Fruit fly (Drosophila melanogaster) whole organism, embryonic: ENCODE measurements around the gene CG32679.

Experiments
- ATbp ChIP-seq: fragments of 200-800 bp; sonication (Bioruptor generic); optimal IDR thresholded peaks from 2 replicates; lab custom pipeline; 2017; ENCODE audit warnings: missing biosample characterization, mild to moderate bottlenecking, missing genetic modification characterization, missing genetic modification reagents
- Ada2b ChIP-seq: fragments of 200-800 bp; sonication (Bioruptor generic); IDR thresholded peaks from 2 replicates; pipeline ENCODE4 v1.3.6; 2022; ENCODE audit warnings: missing biosample characterization, missing genetic modification characterization
- Aef1 ChIP-seq: fragments of 200-800 bp; sonication (Bioruptor generic); IDR thresholded peaks from 3 replicates; pipeline ENCODE4 v1.3.6; 2022; ENCODE audit warnings: missing biosample characterization, missing genetic modification characterization
- CG10209 ChIP-seq: fragments of 200-800 bp; sonication (Bioruptor generic); optimal IDR thresholded peaks from 3 replicates; lab custom pipeline; 2017; ENCODE audit warnings: missing biosample characterization, mild to moderate bottlenecking, missing genetic modification characterization, missing genetic modification reagents
- CG11247 ChIP-seq: fragments of 200-800 bp; sonication (Bioruptor generic); IDR thresholded peaks from 2 replicates; pipeline ENCODE4 v1.3.6; 2022; ENCODE audit warnings: missing biosample characterization, missing genetic modification characterization
- CG11696 ChIP-seq: fragments of 200-800 bp; sonication (Bioruptor generic); IDR thresholded peaks from 2 replicates; pipeline ENCODE4 v1.3.6; 2022; ENCODE audit warnings: missing biosample characterization, missing genetic modification characterization
- CG13123 ChIP-seq: fragments of 200-800 bp; sonication (Bioruptor generic); optimal IDR thresholded peaks from 2 replicates; lab custom pipeline; 2016; ENCODE audit warnings: missing biosample characterization, missing genetic modification characterization
- CG13424 ChIP-seq: fragments of 200-800 bp; sonication (Bioruptor generic); optimal IDR thresholded peaks from 2 replicates; lab custom pipeline; 2019; ENCODE audit warnings: missing biosample characterization, mild to moderate bottlenecking, missing genetic modification characterization, moderate library complexity
- CG14014 ChIP-seq: fragments of 200-800 bp; sonication (Bioruptor generic); IDR thresholded peaks from 2 replicates; pipeline ENCODE4 v1.3.6; 2022; ENCODE audit warnings: missing biosample characterization, missing genetic modification characterization
- CG15269 ChIP-seq: fragments of 200-800 bp; sonication (Bioruptor generic); optimal IDR thresholded peaks from 2 replicates; lab custom pipeline; 2018; ENCODE audit warnings: missing biosample characterization, mild to moderate bottlenecking, missing genetic modification characterization, moderate library complexity
- CG30403 ChIP-seq: fragments of 200-800 bp; sonication (Bioruptor generic); optimal IDR thresholded peaks from 3 replicates; lab custom pipeline; 2016; ENCODE audit warnings: missing biosample characterization, missing genetic modification characterization
- CG31365 ChIP-seq: fragments of 200-800 bp; sonication (Bioruptor generic); optimal IDR thresholded peaks from 2 replicates; lab custom pipeline; 2018; ENCODE audit warnings: missing biosample characterization, mild to moderate bottlenecking, missing genetic modification characterization
- CG34376 ChIP-seq: fragments of 200-800 bp; sonication (Bioruptor generic); optimal IDR thresholded peaks from 2 replicates; lab custom pipeline; 2018; ENCODE audit warnings: missing biosample characterization, mild to moderate bottlenecking, missing genetic modification characterization
- CG4730 ChIP-seq: fragments of 200-800 bp; sonication (Bioruptor generic); IDR thresholded peaks from 2 replicates; pipeline ENCODE4 v1.3.6; 2022; ENCODE audit warnings: missing biosample characterization, missing genetic modification characterization
- CG7839 ChIP-seq: fragments of 200-800 bp; sonication (Bioruptor generic); optimal IDR thresholded peaks from 3 replicates; lab custom pipeline; 2018; ENCODE audit warnings: missing biosample characterization, mild to moderate bottlenecking, missing genetic modification characterization, moderate library complexity
- CG8924 ChIP-seq: fragments of 200-800 bp; optimal IDR thresholded peaks from 3 replicates; lab custom pipeline; 2019; ENCODE audit warnings: missing biosample characterization, mild to moderate bottlenecking, missing genetic modification characterization, moderate library complexity
- CG9215 ChIP-seq: fragments of 200-800 bp; sonication (Bioruptor generic); IDR thresholded peaks from 2 replicates; pipeline ENCODE4 v1.3.6; 2022; ENCODE audit warnings: missing biosample characterization, missing genetic modification characterization
- CG9727 ChIP-seq: fragments of 200-800 bp; sonication (Bioruptor generic); optimal IDR thresholded peaks from 3 replicates; lab custom pipeline; 2017; ENCODE audit warnings: missing biosample characterization, mild to moderate bottlenecking, missing genetic modification characterization
- CG9876 ChIP-seq: fragments of 200-800 bp; sonication (Bioruptor generic); optimal IDR thresholded peaks from 2 replicates; lab custom pipeline; 2016; ENCODE audit warnings: missing biosample characterization, missing genetic modification characterization
- CG9932 ChIP-seq: fragments of 200-800 bp; sonication (Bioruptor generic); IDR thresholded peaks from 2 replicates; pipeline ENCODE4 v1.3.6; 2022; ENCODE audit warnings: missing biosample characterization, missing genetic modification characterization
- CoRest ChIP-seq: fragments of 200-800 bp; sonication (Bioruptor generic); optimal IDR thresholded peaks from 3 replicates; lab custom pipeline; 2018; ENCODE audit warnings: missing biosample characterization, mild to moderate bottlenecking, missing genetic modification characterization, moderate library complexity
- Dek ChIP-seq: fragments of 200-800 bp; sonication (Bioruptor generic); optimal IDR thresholded peaks from 3 replicates; lab custom pipeline; 2019; ENCODE audit warnings: missing biosample characterization, mild to moderate bottlenecking, missing genetic modification characterization, moderate library complexity
- Dp ChIP-seq: fragments of 200-800 bp; sonication (Bioruptor generic); optimal IDR thresholded peaks from 2 replicates; lab custom pipeline; 2018; ENCODE audit warnings: missing biosample characterization, mild to moderate bottlenecking, missing genetic modification characterization, moderate library complexity
- Eip74EF ChIP-seq, 2 experiments: fragments of 200-800 bp in 1 of 2; fragments of >200 bp in 1 of 2; sonication (Bioruptor generic) in 1 of 2; optimal IDR thresholded peaks; 2 replicates each; lab custom pipeline; 2017 to 2019; ENCODE audit warnings: missing biosample characterization in 2 of 2, missing genetic modification characterization in 2 of 2, mild to moderate bottlenecking in 1 of 2, moderate library complexity in 1 of 2
- Gug ChIP-seq: fragments of 200-800 bp; sonication (Bioruptor generic); IDR thresholded peaks from 4 replicates; pipeline ENCODE4 v1.3.6; 2022; ENCODE audit warnings: missing biosample characterization, missing genetic modification characterization
- Hmr ChIP-seq: fragments of 200-800 bp; sonication (Bioruptor generic); optimal IDR thresholded peaks from 3 replicates; lab custom pipeline; 2017; ENCODE audit warnings: mild to moderate bottlenecking, missing biosample characterization, missing genetic modification reagents, missing genetic modification characterization
- MBD-R2 ChIP-seq: fragments of 200-800 bp; sonication (Bioruptor generic); IDR thresholded peaks from 2 replicates; pipeline ENCODE4 v1.3.6; 2022; ENCODE audit warnings: missing biosample characterization, missing genetic modification characterization
- Med ChIP-seq: fragments of 200-800 bp; sonication (Bioruptor generic); peaks from one replicate; lab custom pipeline; 2016; ENCODE audit warnings: missing biosample characterization, missing genetic modification characterization, mild to moderate bottlenecking, inconsistent platforms, moderate library complexity
- Meics ChIP-seq: fragments of 200-800 bp; sonication (Bioruptor generic); optimal IDR thresholded peaks from 2 replicates; lab custom pipeline; 2017; ENCODE audit warnings: missing biosample characterization, mild to moderate bottlenecking, missing genetic modification characterization
- Sox102F ChIP-seq: fragments of 200-800 bp; sonication (Bioruptor generic); optimal IDR thresholded peaks from 2 replicates; lab custom pipeline; 2018; ENCODE audit warnings: missing biosample characterization, mild to moderate bottlenecking, missing genetic modification characterization, moderate library complexity
- al ChIP-seq: fragments of 200-800 bp; sonication (Bioruptor generic); IDR thresholded peaks from 2 replicates; pipeline ENCODE4 v1.3.6; 2022; ENCODE audit warnings: missing biosample characterization, missing genetic modification characterization
- dmrt99B ChIP-seq: fragments of 200-800 bp; sonication (Bioruptor generic); optimal IDR thresholded peaks from 2 replicates; lab custom pipeline; 2018; ENCODE audit warnings: missing biosample characterization, mild to moderate bottlenecking, missing genetic modification characterization, moderate library complexity
- dysf ChIP-seq: fragments of 200-800 bp; sonication (Bioruptor generic); IDR thresholded peaks from 3 replicates; pipeline ENCODE4 v1.3.6; 2022; ENCODE audit warnings: missing biosample characterization, missing genetic modification characterization
- fd96Cb ChIP-seq: fragments of 200-800 bp; sonication (Bioruptor generic); optimal IDR thresholded peaks from 2 replicates; lab custom pipeline; 2018; ENCODE audit warnings: missing biosample characterization, mild to moderate bottlenecking, missing genetic modification characterization, moderate library complexity
- gsb ChIP-seq: fragments of 200-800 bp; sonication (Bioruptor generic); IDR thresholded peaks from 2 replicates; pipeline ENCODE4 v1.3.6; 2022; ENCODE audit warnings: missing biosample characterization, missing genetic modification characterization
- ham ChIP-seq: fragments of 200-800 bp; sonication (Bioruptor generic); IDR thresholded peaks from 2 replicates; pipeline ENCODE4 v1.3.6; 2022; ENCODE audit warnings: missing biosample characterization, missing genetic modification characterization
- klu ChIP-seq: fragments of 200-800 bp; sonication (Bioruptor generic); IDR thresholded peaks from 2 replicates; pipeline ENCODE4 v1.3.6; 2022; ENCODE audit warnings: missing biosample characterization, missing genetic modification characterization
- lmd ChIP-seq: fragments of 200-800 bp; sonication (Bioruptor generic); IDR thresholded peaks from 2 replicates; pipeline ENCODE4 v1.3.6; 2022; ENCODE audit warnings: missing biosample characterization, missing genetic modification characterization
- pros ChIP-seq: fragments of 200-800 bp; sonication (Bioruptor generic); optimal IDR thresholded peaks from 3 replicates; lab custom pipeline; 2019; ENCODE audit warnings: missing biosample characterization, mild to moderate bottlenecking, missing genetic modification characterization, moderate library complexity
- ranshi ChIP-seq: fragments of 200-800 bp; sonication (Bioruptor generic); IDR thresholded peaks from 2 replicates; pipeline ENCODE4 v1.3.6; 2022; ENCODE audit warnings: missing biosample characterization, missing genetic modification characterization
- row ChIP-seq: fragments of 200-800 bp; sonication (Bioruptor generic); IDR thresholded peaks from 3 replicates; pipeline ENCODE4 v1.3.6; 2022; ENCODE audit warnings: missing biosample characterization, missing genetic modification characterization
- shn ChIP-seq: fragments of 200-800 bp; sonication (Bioruptor generic); optimal IDR thresholded peaks from 3 replicates; lab custom pipeline; 2016; ENCODE audit warnings: missing biosample characterization, missing genetic modification characterization
- slbo ChIP-seq: fragments of 200-800 bp; sonication (Bioruptor generic); IDR thresholded peaks from 2 replicates; pipeline ENCODE4 v1.3.6; 2022; ENCODE audit warnings: missing biosample characterization, missing genetic modification characterization
- slou ChIP-seq: fragments of 200-800 bp; sonication (Bioruptor generic); optimal IDR thresholded peaks from 3 replicates; lab custom pipeline; 2016; ENCODE audit warnings: missing biosample characterization, missing genetic modification characterization
- ttk ChIP-seq: fragments of 200-800 bp; sonication (Bioruptor generic); IDR thresholded peaks from 2 replicates; pipeline ENCODE4 v2.1.2; 2022; ENCODE audit warnings: missing biosample characterization, missing genetic modification characterization
- unpg ChIP-seq: fragments of 200-800 bp; sonication (Bioruptor generic); optimal IDR thresholded peaks from 3 replicates; lab custom pipeline; 2018; ENCODE audit warnings: missing biosample characterization, mild to moderate bottlenecking, missing genetic modification characterization, moderate library complexity
- vvl ChIP-seq: fragments of 200-800 bp; sonication (Bioruptor generic); IDR thresholded peaks from 2 replicates; pipeline ENCODE4 v1.3.6; 2022; ENCODE audit warnings: missing biosample characterization, missing genetic modification characterization
- wdn ChIP-seq: fragments of 200-800 bp; sonication (Bioruptor generic); IDR thresholded peaks from 2 replicates; pipeline ENCODE4 v1.3.6; 2022; ENCODE audit warnings: missing biosample characterization, missing genetic modification characterization
- wor ChIP-seq: fragments of 200-800 bp; sonication (Bioruptor generic); IDR thresholded peaks from 2 replicates; pipeline ENCODE4 v1.3.6; 2022; ENCODE audit warnings: missing biosample characterization, missing genetic modification characterization

CG32679 gene

DNA sequence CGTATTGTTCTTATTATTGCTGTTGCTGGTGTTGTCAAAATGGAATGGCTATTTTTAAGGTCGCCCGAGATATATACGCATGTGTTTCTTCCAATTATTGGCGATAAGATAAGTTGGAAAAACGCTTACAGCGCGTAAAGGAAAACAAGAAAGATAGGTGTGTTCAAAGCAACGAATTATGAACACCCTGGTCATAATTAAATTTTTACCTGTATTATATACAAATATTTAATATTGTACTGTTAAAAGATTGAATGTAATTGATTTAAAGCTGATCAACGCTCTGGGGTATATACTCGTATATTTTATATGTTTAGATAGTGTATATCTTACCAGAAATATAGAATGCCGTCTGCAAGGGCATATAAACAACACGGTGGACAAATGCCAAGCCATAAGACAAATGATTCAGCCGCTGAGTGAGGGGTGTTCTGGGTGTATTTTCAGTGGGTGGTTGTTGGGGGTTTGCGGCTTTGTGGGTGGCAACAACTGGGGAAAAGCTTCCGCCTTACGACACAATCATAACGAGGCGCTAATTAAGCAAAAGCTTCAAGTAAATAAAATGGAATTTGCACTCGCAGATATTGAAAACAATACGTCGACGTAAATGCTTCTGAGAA, 30.4 kb upstream of the CG32679 start (continued):
- TF ChIP-seq MBD-R2 (peak; percentile 30; the same call in 1 of the 2 replicates), CG15269 (tag; lab: Kevin White, UChicago) (peak; percentile 45), CoRest (tag; lab: Kevin White, UChicago) (peak; percentile 21), CG11247 (GFP tag; lab: Robert Waterston, UW) (0 out of 2 replicates have a peak, but pooled peaks have one; percentile 23), Ada2b (peak; percentile 46), Aef1 (GFP tag; lab: Robert Waterston, UW) (peak; percentile 42; the same call in 2 of the 3 replicates), CG10209 (GFP tag; lab: Kevin White, UChicago) (peak; percentile 31), vvl (GFP tag; lab: Robert Waterston, UW) (peak; percentile 48; the same call in 1 of the 2 replicates), CG11696 (0 out of 2 replicates have a peak, but pooled peaks have one; percentile 10), Gug (GFP tag; lab: Robert Waterston, UW) (no peak), Med (GFP tag; lab: Kevin White, UChicago) (peak; percentile 31), al (GFP tag; lab: Robert Waterston, UW) (peak; percentile 42; the same call in 1 of the 2 replicates), dysf (peak; percentile 65; the same call in 2 of the 3 replicates), wor (GFP tag; lab: Robert Waterston, UW) (0 out of 2 replicates have a peak, but pooled peaks have one; percentile 12), shn (GFP tag; lab: Kevin White, UChicago) (no peak), CG14014 (GFP tag; lab: Robert Waterston, UW) (peak; percentile 51), unpg (peak; percentile 35), klu (peak; percentile 32; the same call in 1 of the 2 replicates), lmd (GFP tag; lab: Robert Waterston, UW) (peak; percentile 49), CG34376 (GFP tag; lab: Kevin White, UChicago) (peak; percentile 25), slou (no peak), CG4730 (GFP tag; lab: Robert Waterston, UW) (peak; percentile 21; the same call in 1 of the 2 replicates), CG30403 (peak; percentile 11), CG31365 (tag; lab: Kevin White, UChicago) (no peak), CG9876 (GFP tag; lab: Kevin White, UChicago) (no peak), Hmr (GFP tag; lab: Kevin White, UChicago) (peak; percentile 38), Sox102F (GFP tag; lab: Kevin White, UChicago) (peak; percentile 20), CG9727 (GFP tag; lab: Kevin White, UChicago) (peak; percentile 20), CG9215 (GFP tag; lab: Robert Waterston, UW) (peak; percentile 40; the same call in 1 of the 2 replicates), gsb (GFP tag; lab: Robert Waterston, UW) (0 out of 2 replicates have a peak, but pooled peaks have one; percentile 18), ttk (GFP tag; lab: Robert Waterston, UW) (peak; percentile 27; the same call in 1 of the 2 replicates), pros (GFP tag; lab: Kevin White, UChicago) (no peak), Dp (GFP tag; lab: Kevin White, UChicago) (no peak), CG7839 (peak; percentile 71), fd96Cb (tag; lab: Kevin White, UChicago) (no peak), ATbp (peak; percentile 5), ranshi (GFP tag; lab: Robert Waterston, UW) (0 out of 2 replicates have a peak, but pooled peaks have one; percentile 27), row (GFP tag; lab: Robert Waterston, UW) (peak; percentile 82), Eip74EF (GFP tag; optimal IDR thresholded peaks at IDR 0.05; lab: Kevin White, UChicago) (peak in 1 of 2 experiments; percentile 2), dmrt99B (peak; percentile 63), wdn (no peak), Dek (tag; lab: Kevin White, UChicago) (peak; percentile 16), CG8924 (tag; lab: Kevin White, UChicago) (peak; percentile 19), CG13123 (no peak), slbo (GFP tag; lab: Robert Waterston, UW) (peak; percentile 63), Meics (peak; percentile 56), CG9932 (GFP tag; lab: Robert Waterston, UW) (peak; percentile 46), CG13424 (peak; percentile 29), ham (GFP tag; lab: Robert Waterston, UW) (no peak)
